Fruit fly (Drosophila melanogaster): Measurements from ENCODE around the gene CG11760.
A peak's percentile ranks its signal among the peaks of the same experiment; 100 is the strongest.

The CG11760 gene

dm6 chr3R:8747134-8747870, 28.3 kb downstream of the CG11760 start, which contains the start of the genes CG9801 and Nasp (continued):
- peak; percentile 83 for TF ChIP-seq CG2116 (GFP tag; optimal IDR thresholded peaks at IDR 0.05)
- TF ChIP-seq tll (GFP tag; optimal IDR thresholded peaks at IDR 0.05): no peak
- TF ChIP-seq CG6654 (GFP tag; optimal IDR thresholded peaks at IDR 0.05): no peak
- peak; percentile 97 for TF ChIP-seq gfzf (GFP tag; optimal IDR thresholded peaks at IDR 0.05)
- TF ChIP-seq cato (GFP tag; optimal IDR thresholded peaks at IDR 0.05; ENCODE audit: borderline replicate concordance): no peak
- no peak for TF ChIP-seq C15 (GFP tag; IDR thresholded peaks at IDR 0.05)
- TF ChIP-seq Hr51 (GFP tag; optimal IDR thresholded peaks at IDR 0.05): peak in 1 of 2 experiments; percentile 18
- TF ChIP-seq dan (GFP tag; IDR thresholded peaks at IDR 0.05): no peak
- no peak for TF ChIP-seq CG7357 (GFP tag; IDR thresholded peaks at IDR 0.05)
- no peak for TF ChIP-seq CG8765 (GFP tag; IDR thresholded peaks at IDR 0.05)
- peak; percentile 67 for TF ChIP-seq CTCF (GFP tag; optimal IDR thresholded peaks at IDR 0.05)
- TF ChIP-seq Vsx1 (GFP tag; optimal IDR thresholded peaks at IDR 0.05): no peak
- no peak for TF ChIP-seq tin (GFP tag; optimal IDR thresholded peaks at IDR 0.05)
- peak; percentile 77 for TF ChIP-seq MBD-R2 (GFP tag; IDR thresholded peaks at IDR 0.05)
- peak; percentile 84 for TF ChIP-seq Myb (GFP tag; optimal IDR thresholded peaks at IDR 0.05)
- TF ChIP-seq CG6791 (GFP tag; IDR thresholded peaks at IDR 0.05; ENCODE audit: partially characterized antibody): peak; percentile 76
- TF ChIP-seq her (GFP tag; optimal IDR thresholded peaks at IDR 0.05): peak; percentile 39
- TF ChIP-seq Optix (GFP tag; IDR thresholded peaks at IDR 0.05): no peak
- peak; percentile 75 for TF ChIP-seq nmo (GFP tag; optimal IDR thresholded peaks at IDR 0.05)
- peak; percentile 32 for TF ChIP-seq Deaf1 (tag; optimal IDR thresholded peaks at IDR 0.05)
- TF ChIP-seq CG14965 (GFP tag; optimal IDR thresholded peaks at IDR 0.05; ENCODE audit: borderline replicate concordance): no peak
- no peak for TF ChIP-seq CG8359 (GFP tag; optimal IDR thresholded peaks at IDR 0.05; ENCODE audit: borderline replicate concordance)
- TF ChIP-seq Dek (tag; optimal IDR thresholded peaks at IDR 0.05): peak; percentile 8
- TF ChIP-seq Ets97D (GFP tag; optimal IDR thresholded peaks at IDR 0.05): peak; percentile 95
- peak; percentile 21 for TF ChIP-seq dmrt99B (tag; optimal IDR thresholded peaks at IDR 0.05)
- peak; percentile 16; the same call in 1 of the 2 replicates for TF ChIP-seq CG6272 (GFP tag; IDR thresholded peaks at IDR 0.05)
- TF ChIP-seq ara (GFP tag; IDR thresholded peaks at IDR 0.05): no peak
- no peak for TF ChIP-seq slou (GFP tag; optimal IDR thresholded peaks at IDR 0.05)
- peak; percentile 14 for TF ChIP-seq CG15696 (tag; optimal IDR thresholded peaks at IDR 0.05)
- peak; percentile 27 for TF ChIP-seq Xbp1 (GFP tag; optimal IDR thresholded peaks at IDR 0.05)
- TF ChIP-seq zen2 (GFP tag; IDR thresholded peaks at IDR 0.05; ENCODE audit: partially characterized antibody): 0 out of 3 replicates have a peak, but pooled peaks have one; percentile 6
- TF ChIP-seq Dp (GFP tag; optimal IDR thresholded peaks at IDR 0.05): peak; percentile 82
- TF ChIP-seq CG4282 (GFP tag; optimal IDR thresholded peaks at IDR 0.05): no peak
- TF ChIP-seq ERR (GFP tag; optimal IDR thresholded peaks at IDR 0.05): peak; percentile 7
- no peak for TF ChIP-seq tio (GFP tag; optimal IDR thresholded peaks at IDR 0.05)
- 0 out of 2 replicates have a peak, but pooled peaks have one; percentile 6 for TF ChIP-seq CG11696 (GFP tag; IDR thresholded peaks at IDR 0.05)
- no peak for TF ChIP-seq oc (tag; optimal IDR thresholded peaks at IDR 0.05)
- TF ChIP-seq bigmax (GFP tag; optimal IDR thresholded peaks at IDR 0.05): no peak
- no peak for TF ChIP-seq schlank (tag; optimal IDR thresholded peaks at IDR 0.05)
- TF ChIP-seq Sin3A (optimal IDR thresholded peaks at IDR 0.05): peak; percentile 84
- peak in 1 of 2 experiments; percentile 10 for TF ChIP-seq insv (GFP tag; optimal IDR thresholded peaks at IDR 0.05)
- peak; percentile 71 for TF ChIP-seq CG7963 (GFP tag; IDR thresholded peaks at IDR 0.05; ENCODE audit: partially characterized antibody)
- TF ChIP-seq pho (GFP tag; optimal IDR thresholded peaks at IDR 0.05): peak; percentile 14
- TF ChIP-seq gro (GFP tag; optimal IDR thresholded peaks at IDR 0.05): peak; percentile 34
- TF ChIP-seq ro (GFP tag; IDR thresholded peaks at IDR 0.05): no peak
- TF ChIP-seq CG2199 (GFP tag; IDR thresholded peaks at IDR 0.05): peak; percentile 65
- no peak for TF ChIP-seq prd (optimal IDR thresholded peaks at IDR 0.05)
- peak; percentile 22; the same call in 1 of the 3 replicates for TF ChIP-seq prd (GFP tag; IDR thresholded peaks at IDR 0.05)
- TF ChIP-seq pnt (GFP tag; optimal IDR thresholded peaks at IDR 0.05): no peak
- TF ChIP-seq nerfin-2 (GFP tag; IDR thresholded peaks at IDR 0.05; ENCODE audit: partially characterized antibody): peak; percentile 73
